Fruit fly (Drosophila melanogaster) Kc167 (cell line): ENCODE measurements around the gene CG11686.

ENCODE experiments used
- Myc ChIP-seq: fragments of >200 bp; optimal IDR thresholded peaks from 2 replicates; lab custom pipeline; 2017; ENCODE audit warnings: missing external identifiers
- Sin3A ChIP-seq: fragments of >200 bp; optimal IDR thresholded peaks from 2 replicates; lab custom pipeline; 2018; ENCODE audit warnings: missing external identifiers
- h ChIP-seq: fragments of >200 bp; optimal IDR thresholded peaks from 3 replicates; lab custom pipeline; 2018; ENCODE audit warnings: missing external identifiers
- insv ChIP-seq: fragments of >200 bp; optimal IDR thresholded peaks from 3 replicates; lab custom pipeline; 2018; ENCODE audit warnings: missing external identifiers
- psq ChIP-seq: fragments of >200 bp; optimal IDR thresholded peaks from 2 replicates; lab custom pipeline; 2017; ENCODE audit warnings: missing external identifiers
- ttk ChIP-seq: sonication (Bioruptor generic); optimal IDR thresholded peaks from 2 replicates; lab custom pipeline; 2017; ENCODE audit warnings: missing external identifiers

CG11686 gene

DNA sequence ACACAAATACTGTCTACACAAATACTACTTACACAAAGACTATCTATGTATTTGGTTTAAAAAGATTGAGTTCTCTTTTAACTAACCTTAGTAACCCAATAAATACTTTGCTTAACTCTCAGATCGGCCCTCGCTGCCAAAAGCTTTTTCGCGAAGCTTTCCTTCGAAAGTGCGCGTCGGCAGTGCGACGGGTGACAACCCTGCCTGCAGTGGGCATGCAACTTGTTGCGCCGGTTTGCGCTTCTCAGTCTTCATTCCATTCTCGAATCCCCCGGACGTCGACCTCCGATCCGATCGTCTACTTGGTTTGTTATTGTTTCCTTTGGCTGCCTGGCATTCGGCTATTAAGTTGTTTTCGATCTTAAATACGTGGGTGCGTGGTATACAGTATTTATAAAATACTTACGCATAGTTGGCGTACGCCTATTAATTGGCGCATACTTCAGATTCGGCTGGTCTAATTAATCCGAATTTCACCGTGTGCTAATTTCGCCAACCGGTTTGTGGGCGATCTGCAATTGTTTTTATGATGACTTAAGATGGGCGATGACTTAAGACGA lies at the start of gene CG11686:
CG11686 (plus strand) TSS at position 243 of the 560 bp plus-strand sequence.
- no peak for TF ChIP-seq psq
- TF ChIP-seq Sin3A (lab: Kevin White, UChicago): no peak
- TF ChIP-seq ttk (lab: Kevin White, UChicago): no peak
- TF ChIP-seq h (lab: Kevin White, UChicago): no peak
- no peak for TF ChIP-seq insv (lab: Kevin White, UChicago)
- TF ChIP-seq Myc (lab: Kevin White, UChicago): no peak

DNA sequence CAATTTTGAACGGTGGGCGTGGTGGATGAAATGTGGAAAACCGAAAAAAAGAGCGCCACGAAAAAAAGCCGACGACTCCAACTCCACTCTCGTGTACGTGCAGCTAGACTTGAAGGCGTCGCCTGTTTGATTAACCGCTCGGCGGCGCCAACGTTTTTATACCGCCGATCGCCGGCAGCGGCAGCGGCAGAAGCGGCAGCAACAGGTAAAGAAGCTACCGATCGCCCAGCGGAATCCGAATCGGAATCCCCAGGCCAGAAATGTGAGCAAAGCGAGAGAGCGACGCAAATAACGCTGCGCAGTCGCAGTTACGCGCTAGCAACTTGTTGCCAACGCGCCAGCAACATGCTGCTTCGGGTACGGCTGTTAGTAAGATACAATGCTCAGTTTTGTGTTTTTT lies 45.8 kb upstream of the CG11686 start, which contains the start of gene CG8483:
CG8483 (minus strand) TSS at position 119 of the 400 bp plus-strand sequence.
- TF ChIP-seq insv (lab: Kevin White, UChicago) (no peak), Myc (lab: Kevin White, UChicago) (no peak), h (lab: Kevin White, UChicago) (no peak), ttk (lab: Kevin White, UChicago) (no peak), psq (no peak), Sin3A (lab: Kevin White, UChicago) (no peak)

DNA sequence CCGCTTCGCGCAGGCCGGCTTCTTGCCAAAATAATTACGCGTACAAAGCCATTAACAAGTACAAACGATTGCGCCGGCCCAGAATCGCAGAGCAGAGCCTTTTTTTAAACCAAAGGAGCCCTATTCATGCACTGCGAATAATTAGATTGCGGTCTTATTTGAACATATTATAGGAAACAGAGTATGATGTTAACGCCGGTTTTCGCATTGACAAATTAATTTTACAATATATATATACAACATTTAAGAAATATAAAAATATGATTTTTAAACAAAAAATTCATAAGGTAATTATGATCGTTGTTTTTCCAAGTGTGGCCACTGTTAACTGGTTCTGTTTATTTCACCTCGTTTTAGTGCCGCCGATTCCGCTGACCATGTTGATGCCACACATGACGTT lies 45.1 kb upstream of the CG11686 start:
- no peak for TF ChIP-seq insv (lab: Kevin White, UChicago)
- no peak for TF ChIP-seq ttk (lab: Kevin White, UChicago)
- TF ChIP-seq h (lab: Kevin White, UChicago): no peak
- no peak for TF ChIP-seq psq
- no peak for TF ChIP-seq Sin3A (lab: Kevin White, UChicago)
- TF ChIP-seq Myc (lab: Kevin White, UChicago): no peak

DNA sequence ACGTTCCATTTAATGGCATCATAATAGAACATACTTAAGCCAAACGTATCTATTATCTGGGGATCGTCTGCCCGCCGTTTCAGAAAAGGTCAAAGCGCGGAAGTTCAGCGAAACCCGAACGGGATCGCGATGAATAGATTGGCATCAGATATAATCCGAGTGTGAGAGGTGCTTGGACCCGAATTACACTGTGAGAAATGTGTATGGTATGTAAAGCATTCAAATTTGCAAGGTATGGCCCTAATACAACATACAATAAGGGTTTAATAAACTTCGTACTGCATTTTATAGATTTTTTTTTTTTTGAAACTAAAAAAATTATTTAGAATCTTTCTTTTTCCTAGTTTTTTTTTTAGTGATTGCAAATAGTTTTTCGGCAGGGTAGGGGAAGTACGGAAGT lies 41.4 kb upstream of the CG11686 start:
- TF ChIP-seq Myc (lab: Kevin White, UChicago) (no peak), h (lab: Kevin White, UChicago) (no peak), ttk (lab: Kevin White, UChicago) (no peak), insv (lab: Kevin White, UChicago) (no peak), Sin3A (lab: Kevin White, UChicago) (no peak), psq (no peak)

DNA sequence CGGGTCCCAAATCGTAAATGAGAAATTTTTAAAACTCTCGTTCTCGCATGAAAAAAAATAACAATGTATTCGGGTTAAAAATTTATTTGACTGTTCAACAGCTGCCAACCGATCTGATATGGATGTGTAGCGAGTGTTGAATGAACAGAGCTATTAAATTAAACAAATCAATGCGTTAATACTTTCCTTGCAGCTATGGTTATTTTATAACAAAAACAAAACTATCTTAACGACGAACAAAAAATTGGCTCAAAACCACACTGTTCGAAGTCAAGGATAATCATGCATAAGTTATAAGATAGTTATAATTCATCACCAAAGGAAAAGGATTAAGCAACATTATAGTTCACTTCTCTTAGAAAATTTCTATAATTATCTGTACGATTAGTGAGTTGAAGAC lies 39.7 kb upstream of the CG11686 start, which contains the start of gene CG8476:
CG8476 (minus strand) TSS at position 101 of the 400 bp plus-strand sequence.
- TF ChIP-seq Myc (lab: Kevin White, UChicago) (no peak), insv (lab: Kevin White, UChicago) (no peak), psq (no peak), Sin3A (lab: Kevin White, UChicago) (no peak), ttk (lab: Kevin White, UChicago) (no peak), h (lab: Kevin White, UChicago) (no peak)

DNA sequence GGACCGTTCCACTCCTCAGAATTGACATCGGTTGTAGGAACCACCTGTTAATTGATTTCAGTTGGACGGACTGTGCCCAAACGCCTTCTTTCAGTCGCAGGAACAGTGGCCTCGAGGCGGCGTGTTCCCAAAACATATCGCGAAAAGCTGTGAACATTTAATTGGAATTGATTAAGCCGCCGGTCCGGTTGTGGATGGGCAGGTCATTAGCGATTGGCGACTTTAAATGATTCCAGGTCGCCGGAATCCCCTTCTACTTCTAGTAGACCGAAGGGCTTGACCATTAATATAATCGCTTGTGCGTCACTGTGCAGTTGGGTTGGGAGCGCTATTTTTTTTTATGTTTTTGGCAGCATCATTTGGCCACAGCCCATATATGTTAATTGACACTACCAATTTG lies 38.3 kb upstream of the CG11686 start:
- no peak for TF ChIP-seq psq
- TF ChIP-seq insv (lab: Kevin White, UChicago): no peak
- TF ChIP-seq Myc (lab: Kevin White, UChicago): no peak
- no peak for TF ChIP-seq Sin3A (lab: Kevin White, UChicago)
- TF ChIP-seq h (lab: Kevin White, UChicago): no peak
- no peak for TF ChIP-seq ttk (lab: Kevin White, UChicago)

DNA sequence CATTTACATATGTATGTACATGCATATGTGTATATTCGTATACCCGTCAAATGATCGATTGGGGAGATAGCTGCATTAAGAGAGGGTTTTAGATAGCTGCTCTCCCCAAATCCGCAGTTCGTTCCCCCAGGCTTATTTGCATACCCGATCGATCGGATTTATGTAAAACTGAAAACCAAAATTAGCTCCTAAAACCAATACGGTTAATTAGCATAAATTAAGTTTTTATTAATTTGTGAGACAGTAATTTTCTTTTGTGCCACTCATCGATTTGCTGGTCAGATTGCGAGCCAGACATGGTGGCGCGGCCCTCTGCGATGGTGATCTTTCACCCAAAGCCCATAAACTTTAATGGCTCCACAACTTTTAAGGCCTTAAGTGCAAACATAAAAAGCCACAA lies 29.0 kb upstream of the CG11686 start:
- no peak for TF ChIP-seq Myc (lab: Kevin White, UChicago)
- TF ChIP-seq Sin3A (lab: Kevin White, UChicago): no peak
- TF ChIP-seq ttk (lab: Kevin White, UChicago): no peak
- no peak for TF ChIP-seq h (lab: Kevin White, UChicago)
- no peak for TF ChIP-seq psq
- no peak for TF ChIP-seq insv (lab: Kevin White, UChicago)

DNA sequence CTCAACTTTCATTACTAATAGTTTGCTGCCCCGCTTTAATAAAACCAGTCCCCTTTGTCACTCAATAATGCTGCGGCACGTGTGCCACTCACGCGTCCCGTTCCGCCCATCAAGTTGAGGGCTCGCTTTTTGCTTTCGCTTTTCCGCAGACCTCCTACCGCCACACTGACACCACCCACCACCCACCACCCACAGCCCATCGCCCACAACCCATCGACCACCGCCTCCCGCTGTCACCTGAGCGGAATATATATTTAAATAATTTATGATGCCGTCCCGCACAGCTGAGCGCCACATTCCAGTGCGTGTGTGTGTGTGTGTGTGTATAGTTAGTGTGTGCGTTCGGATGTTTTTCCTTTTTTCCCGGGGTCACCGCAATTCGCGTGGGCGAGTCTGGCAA lies 18.4 kb upstream of the CG11686 start:
- TF ChIP-seq h (lab: Kevin White, UChicago): no peak
- no peak for TF ChIP-seq ttk (lab: Kevin White, UChicago)
- no peak for TF ChIP-seq insv (lab: Kevin White, UChicago)

DNA sequence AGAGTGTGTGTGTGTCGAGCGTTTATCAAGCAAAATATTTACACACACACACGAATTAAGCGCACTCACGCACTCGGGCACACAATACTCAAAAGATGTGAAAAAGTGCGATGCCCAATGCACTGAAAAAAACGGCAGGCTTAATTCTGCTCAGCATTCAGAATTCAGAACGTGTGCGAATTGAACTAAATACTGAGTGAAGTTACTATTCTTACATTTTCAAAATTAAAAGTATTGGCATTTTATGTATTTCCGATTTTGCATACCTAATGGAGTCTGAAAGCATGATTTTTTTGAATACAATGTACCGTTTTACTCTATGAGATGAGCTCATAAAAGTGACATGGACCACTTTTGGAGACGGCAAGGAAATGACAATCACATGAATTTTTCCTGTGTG lies 3.0 kb upstream of the CG11686 start:
- TF ChIP-seq ttk (lab: Kevin White, UChicago): no peak

DNA sequence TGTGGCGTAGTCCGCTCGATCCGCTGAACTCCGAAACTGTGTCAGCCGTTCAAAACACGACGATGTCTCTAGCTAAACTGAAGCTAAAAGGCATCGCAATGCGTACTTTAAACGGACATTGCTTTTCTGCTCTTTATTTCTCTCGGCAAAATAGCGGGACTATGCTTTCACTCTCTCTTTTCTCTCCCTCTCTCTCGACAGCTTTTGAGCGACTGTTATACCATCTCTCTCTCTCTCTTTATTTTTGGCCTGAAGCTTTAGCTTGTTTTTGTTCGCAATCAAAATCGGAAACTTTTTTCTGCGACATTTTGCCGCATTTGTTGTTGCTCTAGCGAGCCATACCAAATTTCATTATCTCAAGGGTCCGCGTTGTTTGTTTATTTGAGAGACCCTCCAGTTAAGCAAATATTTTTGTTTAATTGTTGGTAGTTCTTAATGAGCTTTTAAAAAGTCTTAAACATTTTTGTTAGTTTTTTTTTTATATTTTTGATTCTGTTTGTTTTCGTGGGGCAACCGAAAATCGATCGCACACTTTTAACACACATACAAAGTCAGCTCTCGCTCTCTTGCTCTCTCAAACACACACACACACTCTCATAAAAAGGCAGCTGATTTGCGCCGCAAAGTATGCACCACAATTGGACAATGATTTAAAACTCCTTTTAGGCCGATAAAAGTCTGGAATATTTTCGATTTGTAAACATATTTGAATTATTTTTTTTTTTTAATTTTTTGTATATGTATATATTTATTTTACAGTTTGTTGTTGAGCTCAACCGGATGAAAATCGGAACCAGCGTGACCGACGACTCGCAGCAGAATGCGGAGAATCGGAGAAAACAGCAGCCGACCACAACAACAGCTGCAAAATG lies 1.2 kb upstream of the CG11686 start, which contains the start of gene Ace:
Ace (minus strand) TSS at position 822 of the 872 bp plus-strand sequence.
- no peak for TF ChIP-seq Myc (lab: Kevin White, UChicago)
- no peak for TF ChIP-seq insv (lab: Kevin White, UChicago)
- no peak for TF ChIP-seq psq
- no peak for TF ChIP-seq h (lab: Kevin White, UChicago)
- no peak for TF ChIP-seq Sin3A (lab: Kevin White, UChicago)
- no peak for TF ChIP-seq ttk (lab: Kevin White, UChicago)

DNA sequence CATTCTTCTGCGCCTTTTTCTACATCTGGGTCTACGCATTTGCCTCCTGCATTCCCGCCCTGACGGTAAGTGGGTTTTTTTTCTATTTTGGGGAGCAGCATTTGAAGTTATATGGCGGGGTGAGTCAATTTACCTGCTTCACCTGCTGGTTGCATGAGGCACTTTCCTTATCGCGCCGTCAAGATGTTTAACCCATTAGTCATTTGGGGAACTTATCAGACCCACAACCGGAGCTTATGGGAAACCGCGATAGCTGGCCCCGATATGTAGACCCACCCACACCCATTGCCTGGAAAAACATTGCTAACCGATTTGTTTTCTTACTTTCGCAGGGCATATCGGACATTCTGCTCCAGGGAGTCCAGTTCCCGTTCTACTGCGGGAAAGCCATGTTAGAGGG lies 1.6 kb downstream of the CG11686 start:
- TF ChIP-seq Sin3A (lab: Kevin White, UChicago): no peak
- TF ChIP-seq psq: no peak
- TF ChIP-seq insv (lab: Kevin White, UChicago): no peak
- no peak for TF ChIP-seq Myc (lab: Kevin White, UChicago)
- no peak for TF ChIP-seq ttk (lab: Kevin White, UChicago)
- TF ChIP-seq h (lab: Kevin White, UChicago): no peak
